Fruit fly (Drosophila melanogaster) whole organism, larva: Measurements from ENCODE around the gene Csk.
A peak's percentile ranks its signal among the peaks of the same experiment; 100 is the strongest.

ENCODE experiments used
- noc ChIP-seq: fragments of 200-800 bp; sonication (Bioruptor generic); optimal IDR thresholded peaks from 3 replicates; lab custom pipeline; 2019; ENCODE audit warnings: missing biosample characterization, mild to moderate bottlenecking, missing genetic modification characterization, moderate library complexity

Gene Csk

DNA sequence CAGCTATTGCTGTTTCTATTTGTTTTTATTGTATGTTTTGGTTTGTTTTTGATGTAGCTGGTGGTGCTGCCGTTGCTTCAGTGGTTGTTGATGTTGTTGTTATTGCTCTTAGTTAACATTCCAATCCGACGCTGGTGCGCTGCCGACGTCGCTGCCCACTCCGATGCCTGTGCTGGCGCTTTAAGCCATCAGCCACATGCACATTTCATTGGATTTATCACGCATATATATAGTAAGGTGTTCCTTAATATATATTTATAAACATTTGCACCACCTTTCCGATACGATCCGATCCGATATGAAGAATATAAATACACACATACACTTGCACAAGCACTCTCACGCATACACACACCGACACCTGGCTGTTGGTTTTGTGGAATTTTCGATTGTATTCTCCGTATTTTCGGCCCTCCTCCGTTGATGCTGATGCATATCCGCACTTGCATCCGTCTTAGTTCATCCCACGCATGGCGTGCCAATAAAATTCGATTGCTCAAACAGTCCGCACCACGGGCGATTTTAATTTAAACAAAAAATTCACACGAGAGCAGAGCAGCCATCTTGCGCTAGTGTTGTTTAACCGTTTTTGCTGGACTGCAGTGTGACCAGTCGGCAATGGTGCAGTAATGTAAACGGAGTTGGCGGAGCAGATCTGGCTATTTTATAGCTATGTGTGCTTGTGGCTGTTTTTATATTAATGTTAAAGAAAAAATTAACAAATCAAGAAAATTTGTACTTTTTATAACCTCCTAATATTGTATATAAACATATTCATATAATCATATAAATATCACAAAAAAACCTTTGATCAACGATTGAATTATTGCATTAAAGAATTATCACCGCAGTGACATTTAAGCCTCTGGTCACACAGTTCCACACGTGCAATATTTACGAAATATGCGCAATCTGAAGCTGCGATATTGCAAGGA, at the start of gene Csk, which contains the start of gene Elp1:
Gene Csk (minus strand): TSS at position 602 of the 935 bp plus-strand sequence.
Gene Elp1 (plus strand): TSS at position 867 of the 935 bp plus-strand sequence.
- peak; percentile 59 for TF ChIP-seq noc (tag; lab: Kevin White, UChicago)

DNA sequence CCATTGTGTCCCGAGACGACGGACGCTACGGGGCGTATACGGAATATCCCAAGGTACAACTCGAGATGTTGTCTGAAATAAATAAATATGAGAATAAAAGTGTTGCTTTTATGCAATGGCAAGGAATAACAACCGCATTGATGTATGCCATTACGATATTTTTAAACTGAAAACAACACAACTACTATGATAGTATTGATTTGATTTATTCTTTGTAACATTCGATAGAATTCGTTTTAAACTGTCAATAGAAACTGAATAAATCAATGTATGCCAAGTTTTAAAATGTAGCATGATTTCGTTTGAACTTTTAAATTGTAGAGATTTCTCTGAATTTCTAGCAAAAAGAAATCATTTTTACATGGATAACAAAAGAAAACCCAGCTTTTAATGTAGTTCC, 45.7 kb upstream of the Csk start, which contains the start of gene CG14717:
Gene CG14717 (plus strand): TSS at position 301 of the 400 bp plus-strand sequence.
- no peak for TF ChIP-seq noc (tag; lab: Kevin White, UChicago)

DNA sequence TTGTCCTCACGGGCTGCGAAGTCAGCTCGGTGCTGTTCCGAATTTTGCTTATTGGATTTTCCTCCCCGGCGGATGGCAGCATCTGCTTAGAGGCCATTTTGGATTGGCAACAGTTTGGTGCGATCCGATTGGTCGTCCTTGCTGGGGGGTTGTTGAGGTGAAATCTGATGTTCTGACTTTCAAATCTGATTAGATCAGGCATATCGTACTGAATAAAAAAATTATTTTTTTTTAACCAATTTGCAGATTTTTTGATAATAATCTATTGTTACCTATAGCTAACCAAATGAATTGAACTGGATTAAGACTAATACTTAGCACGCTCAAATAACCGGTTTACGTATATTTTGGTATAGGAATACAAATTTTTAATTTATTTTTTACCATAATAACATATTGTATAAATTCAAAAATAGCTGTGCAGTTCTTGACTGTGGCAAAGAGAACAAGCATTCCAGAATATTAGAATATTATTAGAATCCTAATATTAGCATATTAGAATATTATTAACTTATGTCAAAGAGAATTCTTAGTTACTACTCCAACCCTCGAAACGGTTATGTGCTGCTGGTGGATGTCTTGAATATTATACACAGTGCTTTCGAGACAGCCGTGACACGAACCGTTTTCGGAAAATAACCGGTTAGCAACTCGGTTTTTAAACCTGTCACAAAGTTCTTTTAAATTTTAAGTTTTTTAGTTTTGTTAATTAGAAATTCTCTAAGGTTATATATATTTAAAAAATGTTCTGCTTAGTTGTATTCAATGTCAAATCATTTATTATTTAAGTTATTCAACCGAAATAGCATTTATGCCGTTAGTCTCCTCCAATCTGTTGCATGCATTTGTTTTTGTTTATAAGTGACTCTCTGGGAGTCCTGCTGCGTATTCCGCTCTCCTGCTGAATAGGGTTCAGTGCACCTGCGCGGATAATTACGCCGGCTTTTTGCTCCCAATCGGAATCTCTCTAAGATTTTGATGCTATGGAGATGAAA, 44.1 kb upstream of the Csk start, which contains the start of gene Fer3:
Gene Fer3 (minus strand): TSS at position 1 of the 995 bp plus-strand sequence.
- no peak for TF ChIP-seq noc (tag; lab: Kevin White, UChicago)

DNA sequence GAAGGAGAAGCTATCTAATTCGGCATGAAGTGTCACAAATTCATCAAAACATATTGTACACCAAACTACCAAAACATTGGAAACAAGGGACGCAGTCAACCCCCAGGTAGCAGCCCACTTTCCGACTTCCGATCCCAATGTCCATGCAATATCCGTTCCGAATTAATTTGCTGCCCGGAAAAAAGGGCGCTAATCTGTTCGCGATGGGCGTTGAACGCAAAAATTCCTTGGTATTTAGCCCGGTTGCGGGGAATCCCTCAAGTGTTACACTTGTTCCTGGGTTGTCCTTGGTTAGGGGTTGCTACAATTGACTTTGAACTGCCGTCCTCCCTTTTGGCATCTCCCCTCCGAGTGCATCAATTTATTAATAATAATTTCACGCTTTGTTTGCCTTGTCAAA, 42.0 kb upstream of the Csk start:
- no peak for TF ChIP-seq noc (tag; lab: Kevin White, UChicago)

DNA sequence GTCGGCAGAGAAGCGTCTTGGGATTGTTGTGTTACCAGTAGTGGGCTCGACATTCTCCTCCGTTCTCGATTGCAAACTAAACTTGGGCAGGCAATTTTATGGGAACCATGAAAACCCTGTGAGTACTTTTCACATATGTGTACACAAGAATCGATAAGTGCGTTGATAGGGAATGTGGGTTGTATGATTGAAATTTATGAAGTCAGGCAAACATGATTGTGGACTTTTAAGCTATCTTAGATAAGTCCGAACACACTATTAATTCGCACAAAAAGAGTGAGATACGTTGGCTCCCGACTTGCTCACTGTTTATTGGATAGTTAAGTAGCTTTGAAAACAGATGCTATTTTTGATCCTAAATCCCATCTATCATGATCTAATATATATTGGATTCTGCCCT, 41.2 kb upstream of the Csk start, which contains the start of gene CG18765:
Gene CG18765 (minus strand): TSS at position 53 of the 400 bp plus-strand sequence.
- TF ChIP-seq noc (tag; lab: Kevin White, UChicago) = no peak

DNA sequence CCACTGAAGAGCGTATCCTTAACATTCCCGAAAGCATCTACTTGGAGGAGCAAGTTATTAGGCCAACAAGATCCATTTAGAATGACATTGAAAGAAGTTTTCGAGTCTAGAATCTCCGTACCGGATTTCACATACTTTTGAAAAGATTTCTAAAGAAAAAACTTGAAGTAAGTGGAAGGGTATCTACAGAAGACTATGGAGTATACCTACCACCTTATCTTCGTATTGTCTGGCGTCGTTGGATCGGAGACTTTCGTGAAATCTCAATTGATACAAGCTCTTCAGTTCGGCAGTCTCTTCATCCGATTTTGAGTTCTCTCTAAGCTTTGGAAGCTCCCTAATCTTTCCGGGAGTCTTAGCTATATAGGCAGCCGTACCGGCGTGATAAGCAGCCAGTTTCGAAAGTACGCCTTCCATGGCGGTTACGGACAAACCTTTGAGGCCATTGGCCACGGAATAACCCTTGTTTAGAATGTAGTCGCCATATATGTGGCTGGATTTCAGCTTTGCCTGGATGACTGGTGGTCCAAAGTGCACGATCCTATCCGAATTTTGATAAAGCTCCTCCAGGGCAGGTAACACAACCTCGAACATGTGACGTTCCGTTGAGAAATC, 40.5 kb upstream of the Csk start:
- no peak for TF ChIP-seq noc (tag; lab: Kevin White, UChicago)

DNA sequence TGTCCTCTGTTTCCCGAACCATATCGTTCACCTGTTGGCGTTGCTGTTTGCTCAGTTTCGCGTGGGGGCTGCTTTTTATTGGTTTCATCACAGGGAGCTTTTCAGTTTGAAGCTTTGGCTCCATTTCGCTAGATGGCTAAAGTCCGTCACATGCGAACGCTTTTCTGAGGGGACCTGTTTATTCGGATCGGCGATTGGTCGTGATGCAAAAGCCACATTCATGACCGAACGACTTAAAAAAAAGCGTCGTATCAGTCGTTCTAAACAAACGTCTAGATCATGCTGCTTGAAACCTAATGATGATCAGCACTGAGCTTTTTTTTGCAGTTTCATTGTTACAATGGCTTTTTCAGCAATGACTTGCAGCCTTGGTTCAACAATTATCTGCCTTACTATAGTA, 39.4 kb upstream of the Csk start, which contains the start of gene CG6908:
Gene CG6908 (minus strand): TSS at position 152 of the 400 bp plus-strand sequence.
- TF ChIP-seq noc (tag; lab: Kevin White, UChicago) = peak; percentile 4

DNA sequence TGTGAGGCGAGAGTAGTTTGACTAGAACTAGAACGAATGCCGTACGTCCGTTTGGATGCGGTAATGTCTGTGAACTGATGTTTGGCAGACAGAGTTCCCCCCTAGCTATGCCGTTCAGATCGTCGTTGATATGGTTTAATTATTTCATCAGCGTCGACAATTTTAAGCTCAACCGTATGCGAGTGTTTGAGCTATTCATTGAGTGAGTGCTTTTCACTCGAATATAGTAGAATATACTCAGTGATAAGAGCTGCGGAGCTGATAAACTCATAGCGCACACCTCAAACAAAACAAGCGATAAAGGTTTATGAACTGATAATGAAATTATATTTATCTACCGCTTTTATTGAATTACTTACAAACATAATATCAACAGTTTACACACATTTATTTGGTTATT, 37.5 kb upstream of the Csk start, which contains the start of gene CG6834:
Gene CG6834 (minus strand): TSS at position 79 of the 400 bp plus-strand sequence.
- TF ChIP-seq noc (tag; lab: Kevin White, UChicago) = no peak

DNA sequence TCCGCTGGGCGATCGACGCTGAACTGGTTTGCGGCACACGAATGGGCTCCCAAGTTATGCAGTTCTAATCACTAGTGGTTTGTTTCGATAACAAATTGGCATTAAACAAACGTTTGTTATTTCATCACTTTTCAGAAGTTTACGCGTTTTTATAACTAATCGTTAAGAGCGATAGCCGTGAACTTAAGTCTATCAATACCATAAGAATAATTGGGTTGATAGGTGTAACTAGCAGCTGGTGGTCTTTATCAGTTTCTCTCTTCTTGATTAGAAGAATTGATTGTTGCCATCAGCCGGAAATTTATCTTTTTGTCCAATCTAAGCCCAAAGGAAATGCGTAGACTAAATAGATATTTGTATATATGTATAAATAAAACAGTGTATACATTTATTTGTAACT, 33.8 kb upstream of the Csk start, which contains the start of gene CG6830:
Gene CG6830 (minus strand): TSS at position 27 of the 400 bp plus-strand sequence.
- TF ChIP-seq noc (tag; lab: Kevin White, UChicago) = no peak

DNA sequence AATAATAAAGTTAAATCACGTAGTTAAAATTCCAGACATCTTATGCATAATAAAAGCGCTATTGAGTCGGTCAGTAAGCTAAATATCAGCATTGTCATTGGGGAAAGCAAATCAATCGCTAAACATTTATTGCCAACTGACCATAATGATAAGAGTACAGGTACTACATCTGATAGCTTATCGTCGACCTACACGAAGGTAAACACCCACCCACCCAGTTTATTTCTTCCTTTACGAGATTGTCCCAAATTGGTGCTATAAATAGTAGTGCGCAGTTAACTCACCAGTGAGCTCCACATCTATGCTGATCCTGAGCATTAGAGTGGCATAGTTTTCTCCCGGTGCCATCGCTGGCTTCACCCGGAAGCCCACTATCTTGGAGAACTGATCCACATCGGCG, 33.2 kb upstream of the Csk start:
- TF ChIP-seq noc (tag; lab: Kevin White, UChicago) = no peak

DNA sequence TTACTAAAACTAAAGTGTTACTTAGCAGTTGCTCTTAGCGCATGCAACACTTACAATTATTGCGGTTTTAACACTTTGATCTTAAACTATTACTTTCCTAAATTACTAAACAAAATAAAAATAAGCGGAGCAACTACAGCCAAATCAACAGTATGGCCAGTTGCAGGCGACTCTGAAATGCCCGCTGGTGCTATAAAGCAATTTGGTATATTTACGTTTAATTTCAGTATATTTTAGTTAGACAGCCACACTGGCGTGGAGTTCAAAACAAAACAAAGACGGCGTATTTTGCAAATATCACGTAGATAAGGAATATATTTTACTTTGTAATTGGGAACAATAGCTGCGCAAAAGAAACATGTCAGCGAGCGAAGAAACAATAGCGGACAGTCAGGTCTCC, 29.0 kb upstream of the Csk start, which contains the start of the genes Taf12 and Ho:
Gene Taf12 (minus strand): TSS at position 178 of the 400 bp plus-strand sequence.
Gene Ho (plus strand): TSS at position 231 of the 400 bp plus-strand sequence.
- no peak for TF ChIP-seq noc (tag; lab: Kevin White, UChicago)

DNA sequence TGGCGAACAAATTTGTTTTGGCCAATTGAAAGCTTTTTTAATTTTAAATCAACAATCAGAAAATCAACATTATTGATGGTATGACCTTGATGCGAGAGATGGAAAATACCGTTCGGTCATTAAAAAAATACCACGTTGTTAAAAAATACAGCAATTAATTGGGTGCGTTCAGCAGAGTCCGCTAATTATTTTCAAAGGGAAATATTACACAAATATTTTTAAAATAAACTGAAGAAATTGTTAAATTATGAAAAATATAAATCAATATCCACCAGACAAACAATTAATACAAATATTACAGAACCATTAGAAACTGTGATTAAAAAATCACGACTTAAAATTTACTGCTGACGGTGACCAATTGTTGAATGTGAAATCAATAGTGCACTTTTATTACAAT, 27.5 kb upstream of the Csk start, which contains the start of gene CG18476:
Gene CG18476 (minus strand): TSS at position 101 of the 400 bp plus-strand sequence.
- peak; percentile 87 for TF ChIP-seq noc (tag; lab: Kevin White, UChicago)

DNA sequence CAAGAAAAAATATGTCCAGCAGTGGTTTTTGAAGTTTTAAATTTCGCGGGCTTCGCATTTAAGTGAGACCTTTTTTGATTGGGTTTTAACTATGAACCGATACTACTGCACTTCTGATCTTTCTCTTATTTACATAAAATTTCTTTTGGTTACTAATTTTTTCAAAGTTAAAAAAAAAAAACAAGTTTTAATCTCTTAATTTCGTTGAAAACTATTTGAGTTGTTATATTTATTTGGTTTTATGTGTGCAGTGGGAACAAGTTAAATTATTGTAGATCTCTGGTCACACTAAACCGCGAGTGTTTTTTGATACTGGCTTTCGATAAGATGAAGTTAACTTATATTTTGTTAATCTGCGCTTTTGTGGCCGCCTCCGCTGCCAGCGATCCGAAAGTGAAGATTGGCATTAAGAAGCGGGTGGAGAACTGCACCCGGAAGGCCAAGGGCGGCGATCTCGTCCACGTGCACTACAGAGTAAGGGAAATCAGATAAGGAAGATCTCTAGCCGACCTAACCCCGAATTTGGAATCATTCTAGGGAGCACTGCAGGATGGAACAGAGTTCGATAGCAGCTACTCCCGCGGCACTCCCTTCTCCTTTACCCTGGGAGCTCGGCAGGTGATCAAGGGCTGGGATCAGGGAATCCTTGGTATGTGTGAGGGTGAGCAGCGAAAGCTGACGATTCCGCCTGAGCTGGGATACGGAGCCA, 23.6 kb upstream of the Csk start, which contains the start of gene CG14715:
Gene CG14715 (plus strand): TSS at position 267 of the 709 bp plus-strand sequence.
- TF ChIP-seq noc (tag; lab: Kevin White, UChicago) = peak; percentile 31

DNA sequence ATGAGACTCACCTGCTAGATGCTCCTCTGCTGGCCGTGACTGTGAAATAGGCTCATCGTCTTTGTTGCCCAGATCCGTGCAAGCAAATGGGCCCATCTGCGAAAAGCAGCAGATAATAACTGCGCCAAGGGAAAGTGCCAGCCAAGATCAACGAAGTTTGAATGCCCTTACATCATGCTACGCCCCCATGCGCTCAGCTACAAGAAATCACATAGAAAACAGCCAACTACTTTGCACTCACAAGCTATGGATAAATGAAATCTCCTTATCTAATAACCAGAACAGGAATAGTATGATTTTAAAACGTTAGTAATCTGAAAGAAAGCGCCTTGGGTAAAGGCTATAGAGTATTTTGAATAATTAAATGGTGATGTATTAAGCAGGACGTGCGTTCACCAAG, 21.3 kb upstream of the Csk start:
- no peak for TF ChIP-seq noc (tag; lab: Kevin White, UChicago)
